Worm (Caenorhabditis elegans) whole organism, early embryonic: Measurements from ENCODE around the gene glrx-22.

Experiments used
- B0310.2 ChIP-seq: sonication (generic microtip); optimal IDR thresholded peaks from 2 replicates; lab custom pipeline; 2016; ENCODE audit warnings: mild to moderate bottlenecking, missing genetic modification characterization, missing compliant biosample characterization
- F13C5.2 ChIP-seq: sonication (generic microtip); optimal IDR thresholded peaks from 2 replicates; lab custom pipeline; 2017; ENCODE audit warnings: mild to moderate bottlenecking, missing genetic modification characterization, inconsistent platforms, missing compliant biosample characterization
- aly-1 ChIP-seq: sonication (generic microtip); optimal IDR thresholded peaks from 2 replicates; lab custom pipeline; 2016; ENCODE audit warnings: missing genetic modification characterization, missing compliant biosample characterization
- ama-1 ChIP-seq: fragments of 150-350 bp; optimal IDR thresholded peaks from 2 replicates; lab custom pipeline; 2014
- ceh-13 ChIP-seq: fragments of 200-800 bp; sonication (Bioruptor generic); optimal IDR thresholded peaks from 2 replicates; lab custom pipeline; 2018; ENCODE audit warnings: mild to moderate bottlenecking, missing genetic modification characterization, missing compliant biosample characterization
- ceh-36 ChIP-seq: sonication (generic microtip); optimal IDR thresholded peaks from 2 replicates; lab custom pipeline; 2016; ENCODE audit warnings: missing genetic modification characterization, inconsistent platforms, missing compliant biosample characterization
- ets-7 ChIP-seq: sonication (generic microtip); optimal IDR thresholded peaks from 2 replicates; lab custom pipeline; 2016; ENCODE audit warnings: missing genotype, missing genetic modification characterization, missing compliant biosample characterization
- flt-1 ChIP-seq: fragments of 200-800 bp; sonication (Bioruptor generic); IDR thresholded peaks from 2 replicates; pipeline ENCODE4 v1.3.6; 2022; ENCODE audit warnings: missing genetic modification characterization, missing compliant biosample characterization
- hmbx-1 ChIP-seq: sonication (generic microtip); optimal IDR thresholded peaks from 2 replicates; lab custom pipeline; 2016; ENCODE audit warnings: mild to moderate bottlenecking, missing genetic modification characterization, missing compliant biosample characterization
- hmg-4 ChIP-seq: fragments of 200-800 bp; sonication (Bioruptor generic); optimal IDR thresholded peaks from 2 replicates; lab custom pipeline; 2018; ENCODE audit warnings: mild to moderate bottlenecking, missing genetic modification characterization, missing compliant biosample characterization
- hnd-1 ChIP-seq: sonication (generic microtip); optimal IDR thresholded peaks from 2 replicates; lab custom pipeline; 2016; ENCODE audit warnings: missing genetic modification characterization, missing compliant biosample characterization
- pes-1 ChIP-seq: fragments of 200-800 bp; sonication (Bioruptor generic); IDR thresholded peaks from 2 replicates; pipeline ENCODE4 v1.3.6; 2022; ENCODE audit warnings: missing genetic modification reagents, missing genetic modification characterization, missing compliant biosample characterization
- scrt-1 ChIP-seq: fragments of 200-800 bp; sonication (Bioruptor generic); IDR thresholded peaks from 2 replicates; pipeline ENCODE4 v1.3.6; 2022; ENCODE audit warnings: missing genetic modification characterization, missing compliant biosample characterization
- sea-1 ChIP-seq: fragments of 200-800 bp; sonication (Bioruptor generic); conservative IDR thresholded peaks from 2 replicates; pipeline ENCODE4 v1.3.6; 2022; ENCODE audit warnings: missing genetic modification characterization, missing compliant biosample characterization
- tbx-11 ChIP-seq: fragments of 200-800 bp; sonication (Bioruptor generic); IDR thresholded peaks from 2 replicates; pipeline ENCODE4 v1.3.6; 2022; ENCODE audit warnings: missing genetic modification characterization, missing compliant biosample characterization
- tbx-37 ChIP-seq: fragments of 200-800 bp; sonication (Bioruptor generic); conservative IDR thresholded peaks from 2 replicates; pipeline ENCODE4 v1.3.6; 2022; ENCODE audit warnings: missing genetic modification reagents, missing genetic modification characterization, missing compliant biosample characterization
- tra-4 ChIP-seq: sonication (generic microtip); optimal IDR thresholded peaks from 2 replicates; lab custom pipeline; 2017; ENCODE audit warnings: missing genetic modification characterization, missing compliant biosample characterization

Gene glrx-22

ce11 chrIV:8223055-8223454 is 22.0 kb upstream of the glrx-22 start:
- TF ChIP-seq hmg-4 (GFP tag; lab: Kevin White, UChicago) (no peak), tra-4 (tag; lab: Kevin White, UChicago) (no peak), tbx-37 (GFP tag; lab: Robert Waterston, UW) (no peak), ceh-36 (tag; lab: Kevin White, UChicago) (no peak), flt-1 (GFP tag; lab: Robert Waterston, UW) (no peak), ets-7 (tag; lab: Kevin White, UChicago) (no peak), aly-1 (tag; lab: Kevin White, UChicago) (no peak), F13C5.2 (tag; lab: Kevin White, UChicago) (no peak), ama-1 (no peak), B0310.2 (no peak)

DNA sequence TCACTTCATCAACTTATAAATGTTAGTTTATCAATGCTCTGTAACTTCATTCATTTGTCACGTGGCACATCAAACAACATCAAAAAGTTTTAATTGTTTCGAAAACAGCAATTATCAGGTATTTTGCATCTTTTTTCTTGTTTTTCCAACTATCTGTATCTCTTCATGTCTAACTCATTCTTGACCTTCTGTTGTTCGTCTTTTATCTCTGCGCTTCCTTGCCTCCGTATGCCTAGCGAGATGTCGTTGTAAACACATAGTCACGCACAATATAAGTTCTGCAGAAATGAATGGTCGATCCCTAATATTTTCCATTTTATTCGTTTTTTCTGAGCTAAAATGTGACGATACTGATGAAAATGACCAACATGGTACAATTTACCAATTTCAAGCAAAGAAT is 20.9 kb upstream of the glrx-22 start, which contains the start of gene gpx-6:
Gene gpx-6, plus strand, starts transcription at position 257 of the 400 bp plus-strand sequence.
- no peak for TF ChIP-seq B0310.2
- TF ChIP-seq pes-1 (GFP tag; lab: Robert Waterston, UW) = no peak
- no peak for TF ChIP-seq ama-1
- TF ChIP-seq hmg-4 (GFP tag; lab: Kevin White, UChicago) = no peak
- TF ChIP-seq hmbx-1 (tag; lab: Kevin White, UChicago) = no peak
- no peak for TF ChIP-seq tbx-37 (GFP tag; lab: Robert Waterston, UW)
- TF ChIP-seq tbx-11 = no peak
- TF ChIP-seq flt-1 (GFP tag; lab: Robert Waterston, UW) = no peak
- TF ChIP-seq aly-1 (tag; lab: Kevin White, UChicago) = no peak
- no peak for TF ChIP-seq ets-7 (tag; lab: Kevin White, UChicago)
- no peak for TF ChIP-seq scrt-1
- no peak for TF ChIP-seq tra-4 (tag; lab: Kevin White, UChicago)
- no peak for TF ChIP-seq sea-1 (GFP tag; lab: Robert Waterston, UW)
- no peak for TF ChIP-seq ceh-13 (GFP tag; lab: Kevin White, UChicago)
- no peak for TF ChIP-seq F13C5.2 (tag; lab: Kevin White, UChicago)
- TF ChIP-seq ceh-36 (tag; lab: Kevin White, UChicago) = no peak
- TF ChIP-seq hnd-1 (tag; lab: Kevin White, UChicago) = no peak

- TF ChIP-seq F13C5.2 (tag; lab: Kevin White, UChicago) = no peak
- TF ChIP-seq sea-1 (GFP tag; lab: Robert Waterston, UW) = no peak
- TF ChIP-seq hmg-4 (GFP tag; lab: Kevin White, UChicago) = no peak
- no peak for TF ChIP-seq ets-7 (tag; lab: Kevin White, UChicago)
- no peak for TF ChIP-seq ceh-36 (tag; lab: Kevin White, UChicago)
- TF ChIP-seq tbx-37 (GFP tag; lab: Robert Waterston, UW) = no peak
- TF ChIP-seq flt-1 (GFP tag; lab: Robert Waterston, UW) = no peak
- TF ChIP-seq aly-1 (tag; lab: Kevin White, UChicago) = no peak
- TF ChIP-seq hnd-1 (tag; lab: Kevin White, UChicago) = no peak
- TF ChIP-seq B0310.2 = no peak
- TF ChIP-seq tbx-11 = no peak
- TF ChIP-seq scrt-1 = no peak
- TF ChIP-seq tra-4 (tag; lab: Kevin White, UChicago) = no peak
- no peak for TF ChIP-seq ama-1
- TF ChIP-seq pes-1 (GFP tag; lab: Robert Waterston, UW) = no peak
- no peak for TF ChIP-seq ceh-13 (GFP tag; lab: Kevin White, UChicago)
- TF ChIP-seq hmbx-1 (tag; lab: Kevin White, UChicago) = no peak
These were observed 19.0 kb upstream of the glrx-22 start, which contains the start of gene ocr-2 for ce11 chrIV:8219987-8220386. ocr-2 (minus strand) TSS chrIV:8220087.

ce11 chrIV:8211747-8212146 is 10.7 kb upstream of the glrx-22 start, which contains the start of gene C07G1.7:
C07G1.7 (minus strand) TSS chrIV:8211847.
- TF ChIP-seq tbx-37 (GFP tag; lab: Robert Waterston, UW) (no peak), tbx-11 (no peak)

- TF ChIP-seq hmg-4 (GFP tag; lab: Kevin White, UChicago) (no peak), aly-1 (tag; lab: Kevin White, UChicago) (no peak), tra-4 (tag; lab: Kevin White, UChicago) (no peak), ets-7 (tag; lab: Kevin White, UChicago) (no peak), pes-1 (GFP tag; lab: Robert Waterston, UW) (no peak), ama-1 (no peak)
These were observed 9.3 kb upstream of the glrx-22 start, which contains the start of gene C07G1.6 for ce11 chrIV:8210300-8210699. C07G1.6 (minus strand) TSS chrIV:8210400.

DNA sequence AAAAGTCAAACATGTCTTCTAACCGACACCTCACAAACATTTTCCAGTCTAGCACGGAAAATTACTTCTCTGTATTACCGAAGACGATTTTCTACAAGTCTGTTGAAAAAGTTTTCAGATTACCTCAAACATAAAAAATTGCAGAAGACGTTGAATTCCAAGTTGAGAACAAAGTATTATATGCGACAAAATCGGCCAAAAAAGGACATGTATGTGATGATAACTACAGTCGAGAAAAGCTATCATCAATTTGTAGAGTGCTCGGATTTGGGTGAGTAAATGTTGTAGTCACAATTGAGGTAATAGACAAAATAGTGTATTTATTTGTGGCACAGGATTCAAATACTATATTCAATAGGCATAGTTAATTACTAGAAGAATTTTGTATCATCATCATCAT is 7.8 kb upstream of the glrx-22 start:
- TF ChIP-seq ceh-13 (GFP tag; lab: Kevin White, UChicago) (no peak), sea-1 (GFP tag; lab: Robert Waterston, UW) (no peak), B0310.2 (no peak), tra-4 (tag; lab: Kevin White, UChicago) (no peak), ceh-36 (tag; lab: Kevin White, UChicago) (no peak), aly-1 (tag; lab: Kevin White, UChicago) (no peak), flt-1 (GFP tag; lab: Robert Waterston, UW) (no peak), hnd-1 (tag; lab: Kevin White, UChicago) (no peak), ama-1 (no peak), tbx-11 (no peak), tbx-37 (GFP tag; lab: Robert Waterston, UW) (no peak), pes-1 (GFP tag; lab: Robert Waterston, UW) (no peak), hmg-4 (GFP tag; lab: Kevin White, UChicago) (no peak), scrt-1 (no peak), F13C5.2 (tag; lab: Kevin White, UChicago) (no peak), ets-7 (tag; lab: Kevin White, UChicago) (no peak)

DNA sequence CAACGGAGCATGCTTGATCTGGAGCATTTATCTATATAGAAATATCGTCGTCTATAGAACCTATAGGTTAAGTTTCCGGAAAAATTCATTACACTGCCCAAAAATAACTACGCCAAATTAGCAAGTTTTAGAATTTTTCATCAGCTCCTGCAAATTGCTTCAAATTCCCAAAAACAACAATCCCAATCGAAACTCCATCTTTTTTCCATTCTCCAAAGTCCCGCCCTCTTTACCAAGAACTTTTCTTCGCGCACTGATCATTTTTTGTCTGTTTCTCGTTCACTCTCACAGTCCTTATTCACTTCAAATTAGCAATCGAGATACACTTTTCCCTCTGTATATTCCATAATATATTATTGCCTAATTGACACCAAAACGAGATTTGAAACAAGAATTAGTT is 5.3 kb upstream of the glrx-22 start, which contains the start of gene svh-1:
Gene svh-1, plus strand, starts transcription at position 301 of the 400 bp plus-strand sequence.
- TF ChIP-seq tra-4 (tag; lab: Kevin White, UChicago) (no peak), pes-1 (GFP tag; lab: Robert Waterston, UW) (no peak), ceh-36 (tag; lab: Kevin White, UChicago) (no peak), ceh-13 (GFP tag; lab: Kevin White, UChicago) (no peak), hnd-1 (tag; lab: Kevin White, UChicago) (no peak), sea-1 (GFP tag; lab: Robert Waterston, UW) (no peak), ets-7 (tag; lab: Kevin White, UChicago) (no peak), scrt-1 (no peak), hmbx-1 (tag; lab: Kevin White, UChicago) (no peak), B0310.2 (no peak), aly-1 (tag; lab: Kevin White, UChicago) (no peak), tbx-11 (no peak), hmg-4 (GFP tag; lab: Kevin White, UChicago) (no peak), tbx-37 (GFP tag; lab: Robert Waterston, UW) (no peak), F13C5.2 (tag; lab: Kevin White, UChicago) (no peak), ama-1 (no peak)
